Worm (Caenorhabditis elegans) whole organism, midembryonic: Measurements from ENCODE around the gene Y38F1A.8.

Source experiments
- med-1 ChIP-seq: sonication (generic microtip); optimal IDR thresholded peaks from 2 replicates; lab custom pipeline; 2017; ENCODE audit warnings: missing genetic modification characterization, mild to moderate bottlenecking, missing compliant biosample characterization, antibody characterized with exemption, missing genetic modification reagents; ENCODE audit not compliant: insufficient read depth
- ztf-23 ChIP-seq: fragments of 200-800 bp; sonication (Bioruptor generic); IDR thresholded peaks from 2 replicates; pipeline ENCODE4 v1.3.6; 2022; ENCODE audit warnings: missing genetic modification reagents, missing genetic modification characterization, missing compliant biosample characterization

ce11 chrII:13030567-13031188 is 30.0 kb upstream of the Y38F1A.8 start:
- no peak for TF ChIP-seq ztf-23 (GFP tag; lab: Robert Waterston, UW)
- no peak for TF ChIP-seq med-1 (GFP tag; lab: Kevin White, UChicago)
